Worm (Caenorhabditis elegans) whole organism, young adult: ENCODE measurements around the gene cth-1.

ENCODE experiments used
- D2030.7 ChIP-seq: fragments of 200-800 bp; sonication (Bioruptor generic); IDR thresholded peaks from 2 replicates; pipeline ENCODE4 v1.3.6; 2022; ENCODE audit warnings: missing genetic modification reagents, missing genetic modification characterization, missing compliant biosample characterization
- F23B12.7 ChIP-seq: sonication (generic microtip); optimal IDR thresholded peaks from 2 replicates; lab custom pipeline; 2017; ENCODE audit warnings: missing genetic modification characterization, mild to moderate bottlenecking, missing compliant biosample characterization, antibody characterized with exemption, moderate library complexity; ENCODE audit not compliant: insufficient read depth
- F52B5.7 ChIP-seq: sonication (generic microtip); optimal IDR thresholded peaks from 2 replicates; lab custom pipeline; 2016; ENCODE audit warnings: mild to moderate bottlenecking, missing genetic modification characterization, missing compliant biosample characterization
- F55B11.4 ChIP-seq: sonication (generic microtip); optimal IDR thresholded peaks from 2 replicates; lab custom pipeline; 2016; ENCODE audit warnings: missing compliant biosample characterization, missing genetic modification characterization, borderline replicate concordance; ENCODE audit not compliant: insufficient read depth
- F57C9.4 ChIP-seq: sonication (generic microtip); optimal IDR thresholded peaks from 2 replicates; lab custom pipeline; 2017; ENCODE audit warnings: mild to moderate bottlenecking, missing genetic modification characterization, missing compliant biosample characterization
- K12H6.12 ChIP-seq: fragments of 200-800 bp; sonication (Bioruptor generic); optimal IDR thresholded peaks from 2 replicates; lab custom pipeline; 2018; ENCODE audit warnings: mild to moderate bottlenecking, missing genetic modification characterization, missing compliant biosample characterization
- T26A5.8 ChIP-seq: sonication (generic microtip); optimal IDR thresholded peaks from 2 replicates; lab custom pipeline; 2016; ENCODE audit warnings: missing genetic modification characterization, missing compliant biosample characterization
- Y67H2A.10 ChIP-seq: fragments of 200-800 bp; sonication (Bioruptor generic); conservative IDR thresholded peaks from 2 replicates; pipeline ENCODE4 v1.3.6; 2022; ENCODE audit warnings: missing genetic modification reagents, missing genetic modification characterization, missing compliant biosample characterization
- Y95B8A.8 ChIP-seq: fragments of 200-800 bp; sonication (Bioruptor generic); IDR thresholded peaks from 2 replicates; pipeline ENCODE4 v1.3.6; 2022; ENCODE audit warnings: missing genetic modification reagents, missing genetic modification characterization, missing compliant biosample characterization
- ZK185.1 ChIP-seq: sonication (generic microtip); optimal IDR thresholded peaks from 2 replicates; lab custom pipeline; 2016; ENCODE audit warnings: mild to moderate bottlenecking, missing genetic modification characterization, missing compliant biosample characterization; ENCODE audit not compliant: poor library complexity, severe bottlenecking
- ama-1 ChIP-seq, 3 experiments: fragments of 150-350 bp in 1 of 3; sonication (generic microtip) in 2 of 3; optimal IDR thresholded peaks; 2 replicates each; lab custom pipeline; 2014 to 2018; ENCODE audit warnings: missing biosample characterization in 2 of 3, missing genetic modification characterization in 2 of 3, missing genetic modification reagents in 2 of 3
- aptf-3 ChIP-seq: fragments of 200-800 bp; sonication (Bioruptor generic); IDR thresholded peaks from 2 replicates; pipeline ENCODE4 v1.3.6; 2022; ENCODE audit warnings: missing genetic modification characterization, missing compliant biosample characterization
- attf-6 ChIP-seq: fragments of 200-800 bp; sonication (Bioruptor generic); IDR thresholded peaks from 2 replicates; pipeline ENCODE4 v1.3.6; 2022; ENCODE audit warnings: missing genetic modification reagents, missing genetic modification characterization, missing compliant biosample characterization
- cebp-1 ChIP-seq, 2 experiments: fragments of 200-800 bp in 1 of 2; sonication (Bioruptor generic) in 1 of 2; sonication (generic microtip) in 1 of 2; IDR thresholded peaks in 1 of 2; optimal IDR thresholded peaks in 1 of 2; 2 replicates each; pipeline versions ENCODE4 v1.3.6 to Lab custom; 2017 to 2022; ENCODE audit warnings: missing compliant biosample characterization in 2 of 2, missing genetic modification characterization in 2 of 2, mild to moderate bottlenecking in 1 of 2, missing genetic modification reagents in 1 of 2, moderate library complexity in 1 of 2
- ceh-91 ChIP-seq: fragments of 200-800 bp; sonication (Bioruptor generic); IDR thresholded peaks from 2 replicates; pipeline ENCODE4 v1.3.6; 2022; ENCODE audit warnings: missing genetic modification reagents, missing genetic modification characterization, missing compliant biosample characterization
- dox-1 ChIP-seq: fragments of 200-800 bp; sonication (Bioruptor generic); IDR thresholded peaks from 2 replicates; pipeline ENCODE4 v1.3.6; 2022; ENCODE audit warnings: missing genetic modification reagents, missing genetic modification characterization, missing compliant biosample characterization
- dpl-1 ChIP-seq: fragments of 150-350 bp; optimal IDR thresholded peaks from 2 replicates; lab custom pipeline; 2014; ENCODE audit warnings: missing biosample characterization, missing genetic modification reagents, missing genetic modification characterization
- egl-44 ChIP-seq: fragments of 200-800 bp; sonication (Bioruptor generic); IDR thresholded peaks from 2 replicates; pipeline ENCODE4 v1.3.6; 2022; ENCODE audit warnings: missing genetic modification reagents, missing genetic modification characterization, missing compliant biosample characterization
- fkh-3 ChIP-seq: sonication (generic microtip); optimal IDR thresholded peaks from 2 replicates; lab custom pipeline; 2016; ENCODE audit warnings: mild to moderate bottlenecking, missing genetic modification characterization, missing compliant biosample characterization
- him-1 ChIP-seq: sonication (generic microtip); optimal IDR thresholded peaks from 2 replicates; lab custom pipeline; 2016; ENCODE audit warnings: missing genotype, missing genetic modification reagents, missing genetic modification characterization, missing compliant biosample characterization
- hlh-26 ChIP-seq: fragments of 200-800 bp; sonication (Bioruptor generic); conservative IDR thresholded peaks from 2 replicates; pipeline ENCODE4 v1.3.6; 2022; ENCODE audit warnings: missing genetic modification reagents, missing genetic modification characterization, missing compliant biosample characterization
- hsf-1 ChIP-seq: fragments of 200-800 bp; sonication (Bioruptor generic); IDR thresholded peaks from 2 replicates; pipeline ENCODE4 v1.3.6; 2022; ENCODE audit warnings: missing genetic modification reagents, missing genetic modification characterization, missing compliant biosample characterization
- let-607 ChIP-seq, 2 experiments: fragments of 200-800 bp in 1 of 2; sonication (Bioruptor generic) in 1 of 2; sonication (generic microtip) in 1 of 2; optimal IDR thresholded peaks; 2 replicates each; lab custom pipeline; 2016 to 2018; ENCODE audit warnings: mild to moderate bottlenecking in 2 of 2, missing compliant biosample characterization in 2 of 2, missing genetic modification characterization in 2 of 2, moderate library complexity in 2 of 2, missing genotype in 1 of 2
- lin-35 ChIP-seq, 3 experiments: fragments of 150-350 bp in 2 of 3; sonication (generic microtip) in 1 of 3; optimal IDR thresholded peaks; 2 replicates each; lab custom pipeline; 2014 to 2018; ENCODE audit warnings: missing biosample characterization in 3 of 3, missing genetic modification characterization in 3 of 3, missing genetic modification reagents in 3 of 3
- lsl-1 ChIP-seq: fragments of 200-800 bp; sonication (Bioruptor generic); optimal IDR thresholded peaks from 2 replicates; lab custom pipeline; 2018; ENCODE audit warnings: mild to moderate bottlenecking, missing genetic modification characterization, moderate library complexity, missing compliant biosample characterization
- madf-8 ChIP-seq: fragments of 200-800 bp; sonication (Bioruptor generic); conservative IDR thresholded peaks from 2 replicates; pipeline ENCODE4 v1.3.6; 2022; ENCODE audit warnings: missing genetic modification reagents, missing genetic modification characterization, missing compliant biosample characterization
- mel-28 ChIP-seq: sonication (generic microtip); optimal IDR thresholded peaks from 2 replicates; lab custom pipeline; 2016; ENCODE audit warnings: borderline replicate concordance, mild to moderate bottlenecking, missing genetic modification characterization, missing compliant biosample characterization
- nfya-1 ChIP-seq: sonication (generic microtip); optimal IDR thresholded peaks from 2 replicates; lab custom pipeline; 2017; ENCODE audit warnings: antibody characterized with exemption, missing compliant biosample characterization, missing genetic modification characterization, borderline replicate concordance; ENCODE audit not compliant: insufficient read depth
- nhr-179 ChIP-seq: sonication (generic microtip); optimal IDR thresholded peaks from 2 replicates; lab custom pipeline; 2016; ENCODE audit warnings: mild to moderate bottlenecking, missing genetic modification characterization, missing compliant biosample characterization
- pha-4 ChIP-seq: fragments of 150-350 bp; sonication (generic microtip); optimal IDR thresholded peaks from 2 replicates; lab custom pipeline; 2014; ENCODE audit warnings: missing biosample characterization, missing genetic modification reagents, missing genetic modification characterization
- snpc-1.1 ChIP-seq: sonication (generic microtip); optimal IDR thresholded peaks from 2 replicates; lab custom pipeline; 2017; ENCODE audit warnings: missing genetic modification characterization, mild to moderate bottlenecking, missing compliant biosample characterization, antibody characterized with exemption, moderate library complexity, missing genotype, missing genetic modification reagents; ENCODE audit not compliant: insufficient read depth
- snpc-1.3 ChIP-seq: sonication (generic microtip); optimal IDR thresholded peaks from 2 replicates; lab custom pipeline; 2017; ENCODE audit warnings: missing genetic modification characterization, mild to moderate bottlenecking, missing compliant biosample characterization, antibody characterized with exemption, moderate library complexity, missing genotype, missing genetic modification reagents; ENCODE audit not compliant: insufficient read depth
- snpc-4 ChIP-seq, 5 experiments: fragments of 150-350 bp in 1 of 5; sonication (generic microtip) in 4 of 5; optimal IDR thresholded peaks; 2 replicates each; lab custom pipeline; 2014 to 2018; ENCODE audit warnings: missing genetic modification characterization in 5 of 5, missing biosample characterization in 3 of 5, antibody characterized with exemption in 2 of 5, mild to moderate bottlenecking in 2 of 5, missing compliant biosample characterization in 2 of 5, missing genotype in 2 of 5, moderate library complexity in 2 of 5, missing genetic modification reagents in 1 of 5
- sptf-2 ChIP-seq: fragments of 200-800 bp; sonication (Bioruptor generic); optimal IDR thresholded peaks from 2 replicates; lab custom pipeline; 2018; ENCODE audit warnings: mild to moderate bottlenecking, missing genetic modification characterization, missing compliant biosample characterization
- tbx-9 ChIP-seq: sonication (generic microtip); optimal IDR thresholded peaks from 2 replicates; lab custom pipeline; 2016; ENCODE audit warnings: borderline replicate concordance, missing genetic modification characterization, inconsistent platforms, missing compliant biosample characterization
- ztf-18 ChIP-seq: sonication (generic microtip); optimal IDR thresholded peaks from 2 replicates; lab custom pipeline; 2016; ENCODE audit warnings: missing genotype, mild to moderate bottlenecking, missing genetic modification characterization, missing compliant biosample characterization
- ztf-25 ChIP-seq: fragments of 200-800 bp; sonication (Bioruptor generic); IDR thresholded peaks from 2 replicates; pipeline ENCODE4 v1.3.6; 2022; ENCODE audit warnings: missing genetic modification reagents, missing genetic modification characterization, missing compliant biosample characterization
- ztf-26 ChIP-seq: sonication (generic microtip); optimal IDR thresholded peaks from 2 replicates; lab custom pipeline; 2017; ENCODE audit warnings: missing genetic modification characterization, missing compliant biosample characterization
- ztf-6 ChIP-seq: fragments of 200-800 bp; sonication (Bioruptor generic); IDR thresholded peaks from 2 replicates; pipeline ENCODE4 v1.3.6; 2022; ENCODE audit warnings: missing genetic modification reagents, missing genetic modification characterization, missing compliant biosample characterization

Gene cth-1

DNA sequence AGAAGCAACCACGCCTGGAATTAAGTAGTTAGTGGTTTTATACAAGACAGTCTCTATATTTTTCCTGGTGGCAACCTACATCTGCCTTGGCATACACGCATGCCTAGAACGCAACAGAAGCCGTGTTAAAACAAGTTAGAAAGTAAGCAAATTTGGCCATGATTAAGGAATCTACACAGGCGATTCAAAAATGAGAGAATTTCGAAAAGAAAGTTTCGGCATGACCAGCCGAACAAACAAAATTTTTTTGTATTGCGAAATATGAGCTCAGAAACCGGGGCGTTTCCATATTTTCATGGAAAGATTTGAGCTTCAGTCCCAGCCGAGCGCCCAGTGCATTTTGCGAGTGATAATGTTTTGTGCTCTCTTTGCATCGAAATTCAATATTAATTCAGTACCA lies 40.3 kb upstream of the cth-1 start, which contains the start of gene F14H3.15:
Gene F14H3.15 (minus strand): TSS at position 101 of the 400 bp plus-strand sequence.
- TF ChIP-seq F57C9.4 (tag; lab: Kevin White, UChicago), result no peak
- no peak for TF ChIP-seq Y67H2A.10 (GFP tag; lab: Robert Waterston, UW)
- TF ChIP-seq ama-1 (optimal IDR thresholded peaks at IDR 0.05; lab: Kevin White, UChicago), result no peak
- no peak for TF ChIP-seq ama-1 (GFP tag; optimal IDR thresholded peaks at IDR 0.05; lab: Kevin White, UChicago)
- no peak for TF ChIP-seq T26A5.8 (tag; lab: Kevin White, UChicago)
- no peak for TF ChIP-seq cebp-1 (GFP tag; IDR thresholded peaks at IDR 0.05; lab: Robert Waterston, UW)
- TF ChIP-seq cebp-1 (tag; optimal IDR thresholded peaks at IDR 0.05; lab: Kevin White, UChicago), result no peak
- TF ChIP-seq let-607 (tag; optimal IDR thresholded peaks at IDR 0.05; lab: Kevin White, UChicago), result no peak
- TF ChIP-seq egl-44 (GFP tag; lab: Robert Waterston, UW), result no peak
- TF ChIP-seq hsf-1, result no peak
- no peak for TF ChIP-seq ztf-6 (GFP tag; lab: Robert Waterston, UW)
- TF ChIP-seq dox-1 (GFP tag; lab: Robert Waterston, UW), result no peak
- TF ChIP-seq attf-6 (GFP tag; lab: Robert Waterston, UW), result no peak
- no peak for TF ChIP-seq F23B12.7 (tag; lab: Kevin White, UChicago)
- no peak for TF ChIP-seq aptf-3 (GFP tag; lab: Robert Waterston, UW)
- no peak for TF ChIP-seq snpc-1.3 (tag; lab: Kevin White, UChicago)
- TF ChIP-seq, all 124 proteins: peak for 0

DNA sequence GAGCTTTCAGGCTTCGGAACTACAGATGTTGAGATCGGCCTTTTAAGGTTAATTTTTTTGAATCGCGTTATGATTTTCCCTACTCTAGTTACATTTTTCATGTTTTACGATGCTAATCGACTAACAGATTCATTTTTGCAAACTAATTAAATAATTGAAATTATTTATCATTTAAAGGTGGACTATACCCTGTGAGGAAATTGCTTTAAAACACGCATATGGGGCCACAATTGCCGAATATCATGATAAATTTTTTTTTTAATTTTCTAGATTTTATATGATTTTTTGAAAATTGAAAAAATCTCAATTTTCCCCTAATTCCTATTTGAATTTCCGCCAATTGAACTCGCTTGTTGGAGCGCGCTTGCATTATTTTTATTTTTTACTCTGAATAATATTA lies 38.5 kb upstream of the cth-1 start, which contains the start of gene fbxa-100:
Gene fbxa-100 (minus strand): TSS at position 101 of the 400 bp plus-strand sequence.
- TF ChIP-seq hlh-26 (GFP tag; lab: Robert Waterston, UW), result no peak
- TF ChIP-seq, all 124 proteins: peak for 0

DNA sequence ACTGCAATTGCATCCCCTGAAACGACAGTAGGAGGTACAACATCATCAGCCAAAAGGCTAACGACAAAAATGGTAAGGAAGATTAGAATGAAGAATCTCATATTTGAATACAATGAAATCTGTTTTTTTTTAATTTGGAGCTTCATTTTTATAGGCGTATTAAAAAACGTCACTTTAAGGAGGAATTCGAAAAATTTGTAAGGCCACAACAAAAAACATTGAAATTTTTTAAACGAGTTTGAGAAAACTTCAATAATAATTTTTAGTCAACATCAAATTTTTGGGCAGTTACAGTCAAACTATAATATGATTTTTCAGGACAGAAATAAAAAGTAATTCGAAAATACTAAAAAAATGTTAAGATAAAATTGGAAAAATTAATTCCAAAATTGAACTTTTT lies 37.7 kb upstream of the cth-1 start, which contains the start of gene F14H3.14:
Gene F14H3.14 (minus strand): TSS at position 101 of the 400 bp plus-strand sequence.
- no peak for TF ChIP-seq lin-35 (GFP tag; optimal IDR thresholded peaks at IDR 0.05; lab: Kevin White, UChicago)
- TF ChIP-seq F55B11.4 (tag; lab: Kevin White, UChicago), result no peak
- TF ChIP-seq snpc-4 (GFP tag; optimal IDR thresholded peaks at IDR 0.05; lab: Kevin White, UChicago), result no peak
- TF ChIP-seq snpc-4 (tag; optimal IDR thresholded peaks at IDR 0.05; lab: Kevin White, UChicago), result no peak
- TF ChIP-seq ztf-18 (tag; lab: Kevin White, UChicago), result no peak
- TF ChIP-seq nhr-179 (tag; lab: Kevin White, UChicago), result no peak
- TF ChIP-seq ztf-25 (GFP tag; lab: Robert Waterston, UW), result no peak
- TF ChIP-seq K12H6.12 (tag; lab: Kevin White, UChicago), result no peak
- TF ChIP-seq tbx-9 (tag; lab: Kevin White, UChicago), result no peak
- no peak for TF ChIP-seq hlh-26 (GFP tag; lab: Robert Waterston, UW)
- TF ChIP-seq attf-6 (GFP tag; lab: Robert Waterston, UW), result no peak
- no peak for TF ChIP-seq him-1 (tag; lab: Kevin White, UChicago)
- no peak for TF ChIP-seq ceh-91
- no peak for TF ChIP-seq F57C9.4 (tag; lab: Kevin White, UChicago)
- no peak for TF ChIP-seq egl-44 (GFP tag; lab: Robert Waterston, UW)
- no peak for TF ChIP-seq snpc-1.1 (tag; lab: Kevin White, UChicago)
- TF ChIP-seq dpl-1 (GFP tag; lab: Kevin White, UChicago), result no peak

DNA sequence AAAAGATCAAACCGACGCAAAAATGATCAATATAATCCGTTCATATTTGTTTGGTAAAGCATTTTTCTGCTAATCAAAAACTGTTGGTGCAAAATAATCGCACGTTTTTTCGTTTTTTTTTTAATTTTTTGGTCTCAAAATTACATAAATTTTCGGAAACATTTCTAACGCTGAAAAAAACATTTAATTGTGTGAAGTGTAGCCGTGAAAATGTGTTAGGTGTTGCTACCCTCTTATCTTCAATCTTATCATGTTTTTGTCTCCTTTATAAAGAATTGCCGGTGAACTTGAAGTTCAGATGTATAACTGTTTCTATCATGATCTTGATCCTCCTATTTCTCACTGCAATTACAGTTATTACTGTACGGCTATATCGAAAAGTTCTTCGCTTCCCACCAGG lies 31.5 kb upstream of the cth-1 start, which contains the start of gene cyp-35D1:
Gene cyp-35D1 (plus strand): TSS at position 301 of the 400 bp plus-strand sequence.
- TF ChIP-seq fkh-3 (tag; lab: Kevin White, UChicago), result no peak
- no peak for TF ChIP-seq nhr-179 (tag; lab: Kevin White, UChicago)
- TF ChIP-seq sptf-2 (GFP tag; lab: Kevin White, UChicago), result no peak
- TF ChIP-seq madf-8 (GFP tag; lab: Robert Waterston, UW), result no peak
- TF ChIP-seq nfya-1 (tag; lab: Kevin White, UChicago), result no peak
- no peak for TF ChIP-seq lin-35 (GFP tag; optimal IDR thresholded peaks at IDR 0.05; lab: Kevin White, UChicago)
- TF ChIP-seq pha-4 (tag; lab: Kevin White, UChicago), result no peak
- TF ChIP-seq lsl-1, result no peak
- TF ChIP-seq Y95B8A.8 (GFP tag; lab: Robert Waterston, UW), result no peak
- TF ChIP-seq D2030.7 (GFP tag; lab: Robert Waterston, UW), result no peak
- TF ChIP-seq mel-28 (tag; lab: Kevin White, UChicago), result no peak
- TF ChIP-seq ZK185.1 (tag; lab: Kevin White, UChicago), result no peak
- TF ChIP-seq ztf-26 (tag; lab: Kevin White, UChicago), result no peak
- no peak for TF ChIP-seq F52B5.7 (tag; lab: Kevin White, UChicago)
- TF ChIP-seq F55B11.4 (tag; lab: Kevin White, UChicago), result no peak
